Worm (Caenorhabditis elegans) whole organism, late embryonic: ENCODE results near the gene str-57.

ENCODE experiments used
- C38D4.7 ChIP-seq: fragments of 200-800 bp; sonication (Bioruptor generic); optimal IDR thresholded peaks from 2 replicates; lab custom pipeline; 2018; ENCODE audit warnings: mild to moderate bottlenecking, missing genetic modification characterization, moderate library complexity, missing compliant biosample characterization
- F13H6.1 ChIP-seq: sonication (generic microtip); optimal IDR thresholded peaks from 2 replicates; lab custom pipeline; 2016; ENCODE audit warnings: missing genetic modification characterization, missing compliant biosample characterization
- K09A11.1 ChIP-seq: sonication (generic microtip); optimal IDR thresholded peaks from 2 replicates; lab custom pipeline; 2017; ENCODE audit warnings: antibody characterized with exemption, mild to moderate bottlenecking, missing genetic modification characterization, missing compliant biosample characterization; ENCODE audit not compliant: insufficient read depth
- ahr-1 ChIP-seq: sonication (generic microtip); optimal IDR thresholded peaks from 2 replicates; lab custom pipeline; 2016; ENCODE audit warnings: missing genetic modification characterization, missing compliant biosample characterization
- ceh-14 ChIP-seq: sonication (generic microtip); optimal IDR thresholded peaks from 2 replicates; lab custom pipeline; 2016; ENCODE audit warnings: missing genotype, missing genetic modification characterization, missing compliant biosample characterization
- ceh-18 ChIP-seq: sonication (generic microtip); optimal IDR thresholded peaks from 2 replicates; lab custom pipeline; 2016; ENCODE audit warnings: missing genetic modification characterization, missing compliant biosample characterization
- ceh-19 ChIP-seq: fragments of 200-800 bp; sonication (Bioruptor generic); optimal IDR thresholded peaks from 2 replicates; lab custom pipeline; 2018; ENCODE audit warnings: mild to moderate bottlenecking, missing genetic modification characterization, missing compliant biosample characterization
- ceh-22 ChIP-seq: sonication (generic microtip); optimal IDR thresholded peaks from 2 replicates; lab custom pipeline; 2017; ENCODE audit warnings: missing biosample characterization, missing genetic modification characterization
- ceh-30 ChIP-seq: fragments of 150-350 bp; optimal IDR thresholded peaks from 2 replicates; lab custom pipeline; 2014; ENCODE audit warnings: missing biosample characterization, missing genetic modification characterization
- ceh-45 ChIP-seq: fragments of 200-800 bp; sonication (Bioruptor generic); IDR thresholded peaks from 2 replicates; pipeline ENCODE4 v1.3.6; 2022; ENCODE audit warnings: missing genetic modification reagents, missing genetic modification characterization, missing compliant biosample characterization
- ceh-6 ChIP-seq: fragments of 200-800 bp; sonication (Bioruptor generic); optimal IDR thresholded peaks from 2 replicates; lab custom pipeline; 2018; ENCODE audit warnings: mild to moderate bottlenecking, missing genetic modification characterization, missing compliant biosample characterization
- ceh-9 ChIP-seq: sonication (generic microtip); optimal IDR thresholded peaks from 2 replicates; lab custom pipeline; 2016; ENCODE audit warnings: mild to moderate bottlenecking, missing genetic modification characterization, inconsistent platforms, missing compliant biosample characterization
- dmd-4 ChIP-seq: sonication (generic microtip); optimal IDR thresholded peaks from 2 replicates; lab custom pipeline; 2016; ENCODE audit warnings: borderline replicate concordance, missing genetic modification characterization, missing compliant biosample characterization
- dve-1 ChIP-seq: sonication (generic microtip); optimal IDR thresholded peaks from 2 replicates; lab custom pipeline; 2017; ENCODE audit warnings: antibody characterized with exemption, mild to moderate bottlenecking, missing genetic modification characterization, missing compliant biosample characterization
- elt-2 ChIP-seq: sonication (generic microtip); optimal IDR thresholded peaks from 2 replicates; lab custom pipeline; 2016; ENCODE audit warnings: missing genetic modification reagents, missing genetic modification characterization, missing compliant biosample characterization
- ets-4 ChIP-seq: sonication (generic microtip); optimal IDR thresholded peaks from 2 replicates; lab custom pipeline; 2016; ENCODE audit warnings: missing genetic modification characterization, missing compliant biosample characterization
- gmeb-2 ChIP-seq: sonication (generic microtip); optimal IDR thresholded peaks from 2 replicates; lab custom pipeline; 2016; ENCODE audit warnings: missing genetic modification characterization, inconsistent platforms, missing compliant biosample characterization
- hlh-13 ChIP-seq: fragments of 200-800 bp; sonication (Bioruptor generic); optimal IDR thresholded peaks from 2 replicates; lab custom pipeline; 2018; ENCODE audit warnings: mild to moderate bottlenecking, missing genetic modification characterization, missing compliant biosample characterization
- hlh-15 ChIP-seq: sonication (generic microtip); optimal IDR thresholded peaks from 2 replicates; lab custom pipeline; 2016; ENCODE audit warnings: missing genetic modification characterization, missing compliant biosample characterization
- hlh-30 ChIP-seq: sonication (generic microtip); optimal IDR thresholded peaks from 2 replicates; lab custom pipeline; 2017; ENCODE audit warnings: antibody characterized with exemption, missing genetic modification characterization, missing compliant biosample characterization; ENCODE audit not compliant: insufficient read depth
- lin-11 ChIP-seq: fragments of 200-800 bp; sonication (Bioruptor generic); optimal IDR thresholded peaks from 2 replicates; lab custom pipeline; 2018; ENCODE audit warnings: mild to moderate bottlenecking, missing genetic modification characterization, missing compliant biosample characterization
- mec-3 ChIP-seq: sonication (generic microtip); optimal IDR thresholded peaks from 2 replicates; lab custom pipeline; 2016; ENCODE audit warnings: borderline replicate concordance, missing genetic modification characterization, missing compliant biosample characterization
- nhr-232 ChIP-seq: sonication (generic microtip); optimal IDR thresholded peaks from 2 replicates; lab custom pipeline; 2016; ENCODE audit warnings: missing genetic modification characterization, missing compliant biosample characterization
- pag-3 ChIP-seq: sonication (generic microtip); optimal IDR thresholded peaks from 2 replicates; lab custom pipeline; 2016; ENCODE audit warnings: missing compliant biosample characterization, missing genetic modification characterization, borderline replicate concordance
- pat-9 ChIP-seq: fragments of 200-800 bp; sonication (Bioruptor generic); optimal IDR thresholded peaks from 2 replicates; lab custom pipeline; 2018; ENCODE audit warnings: mild to moderate bottlenecking, missing genetic modification characterization, moderate library complexity, missing compliant biosample characterization
- pax-1 ChIP-seq: fragments of 150-350 bp; optimal IDR thresholded peaks from 2 replicates; lab custom pipeline; 2014; ENCODE audit warnings: missing biosample characterization, missing genetic modification characterization
- pha-4 ChIP-seq: fragments of 150-350 bp; optimal IDR thresholded peaks from 2 replicates; lab custom pipeline; 2018; ENCODE audit warnings: missing biosample characterization, missing genetic modification reagents, missing genetic modification characterization
- pqm-1 ChIP-seq: sonication (generic microtip); optimal IDR thresholded peaks from 2 replicates; lab custom pipeline; 2016; ENCODE audit warnings: missing genetic modification characterization, missing compliant biosample characterization
- pros-1 ChIP-seq: fragments of 150-350 bp; optimal IDR thresholded peaks from 2 replicates; lab custom pipeline; 2014; ENCODE audit warnings: missing biosample characterization, missing genetic modification reagents, missing genetic modification characterization
- rnt-1 ChIP-seq: sonication (generic microtip); optimal IDR thresholded peaks from 2 replicates; lab custom pipeline; 2016; ENCODE audit warnings: missing genetic modification characterization, missing compliant biosample characterization
- sdc-2 ChIP-seq: sonication (generic microtip); optimal IDR thresholded peaks from 2 replicates; lab custom pipeline; 2016; ENCODE audit warnings: missing genotype, missing genetic modification characterization, missing compliant biosample characterization
- sox-2 ChIP-seq: fragments of 200-800 bp; sonication (Bioruptor generic); IDR thresholded peaks from 2 replicates; pipeline ENCODE4 v1.3.6; 2022; ENCODE audit warnings: missing genetic modification reagents, missing genetic modification characterization, missing compliant biosample characterization
- syd-9 ChIP-seq: sonication (generic microtip); optimal IDR thresholded peaks from 2 replicates; lab custom pipeline; 2016; ENCODE audit warnings: mild to moderate bottlenecking, missing genetic modification characterization, moderate library complexity, missing compliant biosample characterization
- tbx-2 ChIP-seq: sonication (generic microtip); optimal IDR thresholded peaks from 2 replicates; lab custom pipeline; 2016; ENCODE audit warnings: missing genetic modification characterization, missing compliant biosample characterization
- tbx-7 ChIP-seq: sonication (generic microtip); optimal IDR thresholded peaks from 2 replicates; lab custom pipeline; 2016; ENCODE audit warnings: missing genotype, missing genetic modification characterization, missing compliant biosample characterization
- ttx-3 ChIP-seq: sonication (generic microtip); optimal IDR thresholded peaks from 2 replicates; lab custom pipeline; 2016; ENCODE audit warnings: missing genetic modification reagents, missing genetic modification characterization, missing compliant biosample characterization
- unc-3 ChIP-seq, 2 experiments: fragments of 200-800 bp in 1 of 2; sonication (Bioruptor generic) in 1 of 2; sonication (generic microtip) in 1 of 2; conservative IDR thresholded peaks in 1 of 2; optimal IDR thresholded peaks in 1 of 2; 2 replicates each; pipeline versions ENCODE4 v1.3.6 to Lab custom; 2016 to 2022; ENCODE audit warnings: missing compliant biosample characterization in 2 of 2, missing genetic modification characterization in 2 of 2, missing genetic modification reagents in 1 of 2
- zip-5 ChIP-seq: sonication (generic microtip); optimal IDR thresholded peaks from 2 replicates; lab custom pipeline; 2016; ENCODE audit warnings: missing genetic modification characterization, missing compliant biosample characterization
- ztf-16 ChIP-seq: sonication (generic microtip); optimal IDR thresholded peaks from 2 replicates; lab custom pipeline; 2017; ENCODE audit warnings: missing genetic modification characterization, missing compliant biosample characterization

Gene str-57

ce11 chrV:15873762-15874161 lies 3.3 kb downstream of the str-57 start (continued):
- TF ChIP-seq unc-3 (GFP tag; conservative IDR thresholded peaks at IDR 0.05; lab: Robert Waterston, UW) (peak; percentile 99), unc-3 (tag; optimal IDR thresholded peaks at IDR 0.05; lab: Kevin White, UChicago) (peak; percentile 99), gmeb-2 (tag; lab: Kevin White, UChicago) (peak; percentile 99), elt-2 (tag; lab: Kevin White, UChicago) (peak; percentile 99), ceh-6 (GFP tag; lab: Kevin White, UChicago) (peak; percentile 99), mec-3 (tag; lab: Kevin White, UChicago) (peak; percentile 94), tbx-7 (tag; lab: Kevin White, UChicago) (peak; percentile 82), pat-9 (tag; lab: Kevin White, UChicago) (peak; percentile 100), pqm-1 (tag; lab: Kevin White, UChicago) (peak; percentile 99), ahr-1 (tag; lab: Kevin White, UChicago) (peak; percentile 98), pax-1 (tag; lab: Kevin White, UChicago) (no peak), ceh-30 (peak; percentile 87), dve-1 (tag; lab: Kevin White, UChicago) (peak; percentile 96), K09A11.1 (tag; lab: Kevin White, UChicago) (peak; percentile 93), ztf-16 (tag; lab: Kevin White, UChicago) (peak; percentile 99), sdc-2 (tag; lab: Kevin White, UChicago) (peak; percentile 93), ceh-9 (tag; lab: Kevin White, UChicago) (peak; percentile 98), pros-1 (peak; percentile 56), syd-9 (tag; lab: Kevin White, UChicago) (peak; percentile 99), pag-3 (peak; percentile 96), zip-5 (peak; percentile 94), hlh-15 (tag; lab: Kevin White, UChicago) (peak; percentile 98), F13H6.1 (tag; lab: Kevin White, UChicago) (peak; percentile 98), ceh-18 (peak; percentile 96), ttx-3 (tag; lab: Kevin White, UChicago) (peak; percentile 99), lin-11 (peak; percentile 97), dmd-4 (tag; lab: Kevin White, UChicago) (peak; percentile 98), tbx-2 (tag; lab: Kevin White, UChicago) (peak; percentile 98), C38D4.7 (peak; percentile 98), rnt-1 (tag; lab: Kevin White, UChicago) (peak; percentile 98), nhr-232 (tag; lab: Kevin White, UChicago) (peak; percentile 99), ceh-19 (GFP tag; lab: Kevin White, UChicago) (peak; percentile 99), ceh-14 (tag; lab: Kevin White, UChicago) (peak; percentile 99), ceh-45 (GFP tag; lab: Robert Waterston, UW) (peak; percentile 99), sox-2 (peak; percentile 98)

- no peak for TF ChIP-seq ztf-16 (tag; lab: Kevin White, UChicago)
- no peak for TF ChIP-seq hlh-30 (tag; lab: Kevin White, UChicago)
- no peak for TF ChIP-seq ceh-22
- TF ChIP-seq ceh-18: no peak
- no peak for TF ChIP-seq pax-1 (tag; lab: Kevin White, UChicago)
- no peak for TF ChIP-seq dve-1 (tag; lab: Kevin White, UChicago)
- no peak for TF ChIP-seq ceh-6 (GFP tag; lab: Kevin White, UChicago)
- no peak for TF ChIP-seq pha-4
- TF ChIP-seq hlh-13 (GFP tag; lab: Kevin White, UChicago): no peak
- TF ChIP-seq ets-4: no peak
Measured at ce11 chrV:15876308-15876707, 5.9 kb downstream of the str-57 start, which contains the start of gene nhr-102. TSS of gene nhr-102 (minus strand) at chrV:15876408.
